Fruit fly (Drosophila melanogaster): Measurements from ENCODE around the gene CG33665.
"Not testable (repeated sequence)": the region's sequence is repeated elsewhere in the genome, so short reads cannot be mapped to it uniquely, and the experiment has no call there.

Gene CG33665

dm6 chrX:6478749-6479148 lies at the start of gene CG33665:
Gene CG33665, minus strand, starts transcription at chrX:6478849.
- TF ChIP-seq psq, h, Sin3A (optimal IDR thresholded peaks at IDR 0.05): not testable (repeated sequence)

- no peak for TF ChIP-seq h (optimal IDR thresholded peaks at IDR 0.05)
- no peak for TF ChIP-seq insv (optimal IDR thresholded peaks at IDR 0.05)
- no peak for TF ChIP-seq ttk (optimal IDR thresholded peaks at IDR 0.05)
- TF ChIP-seq Sin3A (optimal IDR thresholded peaks at IDR 0.05), result no peak
- TF ChIP-seq Myc (optimal IDR thresholded peaks at IDR 0.05), result no peak
- no peak for TF ChIP-seq psq (optimal IDR thresholded peaks at IDR 0.05)
Observed at dm6 chrX:6527680-6528079, 49.0 kb upstream of the CG33665 start, which contains the start of gene CG3342. Gene CG3342, minus strand, starts transcription at chrX:6527888.

- no peak for TF ChIP-seq psq (optimal IDR thresholded peaks at IDR 0.05)
- TF ChIP-seq ttk (optimal IDR thresholded peaks at IDR 0.05), result no peak
Observed at dm6 chrX:6524217-6524616, 45.6 kb upstream of the CG33665 start, which contains the start of the genes CG42340 and CG3918. Gene CG42340, minus strand, starts transcription at chrX:6524323. Gene CG3918, plus strand, starts transcription at chrX:6524464.

- TF ChIP-seq Sin3A (optimal IDR thresholded peaks at IDR 0.05), result no peak
- TF ChIP-seq insv (optimal IDR thresholded peaks at IDR 0.05), result no peak
- TF ChIP-seq psq (optimal IDR thresholded peaks at IDR 0.05), result no peak
- no peak for TF ChIP-seq Myc (optimal IDR thresholded peaks at IDR 0.05)
- no peak for TF ChIP-seq h (optimal IDR thresholded peaks at IDR 0.05)
- no peak for TF ChIP-seq ttk (optimal IDR thresholded peaks at IDR 0.05)
Observed at dm6 chrX:6513193-6513592, 34.5 kb upstream of the CG33665 start.

- not testable (repeated sequence) for TF ChIP-seq h, Sin3A, ttk (optimal IDR thresholded peaks at IDR 0.05)
Observed at dm6 chrX:6476867-6477266, 1.8 kb downstream of the CG33665 start, which contains the start of gene CG33666. Gene CG33666, minus strand, starts transcription at chrX:6476967.

- TF ChIP-seq h, psq, Sin3A (optimal IDR thresholded peaks at IDR 0.05): not testable (repeated sequence)
Observed at dm6 chrX:6472278-6472677, 6.4 kb downstream of the CG33665 start, which contains the start of gene CG33667. Gene CG33667, minus strand, starts transcription at chrX:6472378.

- TF ChIP-seq Myc (optimal IDR thresholded peaks at IDR 0.05), result no peak
- TF ChIP-seq insv (optimal IDR thresholded peaks at IDR 0.05), result no peak
- no peak for TF ChIP-seq Sin3A (optimal IDR thresholded peaks at IDR 0.05)
- no peak for TF ChIP-seq ttk (optimal IDR thresholded peaks at IDR 0.05)
- TF ChIP-seq psq (optimal IDR thresholded peaks at IDR 0.05), result no peak
- TF ChIP-seq h (optimal IDR thresholded peaks at IDR 0.05), result no peak
Observed at dm6 chrX:6457888-6458287, 20.8 kb downstream of the CG33665 start.

- TF ChIP-seq insv (optimal IDR thresholded peaks at IDR 0.05) (no peak), ttk (optimal IDR thresholded peaks at IDR 0.05) (no peak), h (optimal IDR thresholded peaks at IDR 0.05) (no peak), Myc (optimal IDR thresholded peaks at IDR 0.05) (no peak)
Observed at dm6 chrX:6439495-6439894, 39.2 kb downstream of the CG33665 start.

All from Kc167 (cell line).